Worm (Caenorhabditis elegans): ENCODE data around the gene F44E2.8.
A peak's percentile ranks its signal among the peaks of the same experiment; 100 is the strongest.

Gene F44E2.8

ce11 chrIII:8839813-8840212, 9.9 kb downstream of the F44E2.8 start:
- TF ChIP-seq unc-62 (GFP tag; optimal IDR thresholded peaks at IDR 0.05 in 1 of 2) (peak in 1 of 2 experiments; percentile 83), unc-62 (tag; optimal IDR thresholded peaks at IDR 0.05) (no peak), daf-19 (GFP tag; conservative IDR thresholded peaks at IDR 0.05) (no peak)

DNA sequence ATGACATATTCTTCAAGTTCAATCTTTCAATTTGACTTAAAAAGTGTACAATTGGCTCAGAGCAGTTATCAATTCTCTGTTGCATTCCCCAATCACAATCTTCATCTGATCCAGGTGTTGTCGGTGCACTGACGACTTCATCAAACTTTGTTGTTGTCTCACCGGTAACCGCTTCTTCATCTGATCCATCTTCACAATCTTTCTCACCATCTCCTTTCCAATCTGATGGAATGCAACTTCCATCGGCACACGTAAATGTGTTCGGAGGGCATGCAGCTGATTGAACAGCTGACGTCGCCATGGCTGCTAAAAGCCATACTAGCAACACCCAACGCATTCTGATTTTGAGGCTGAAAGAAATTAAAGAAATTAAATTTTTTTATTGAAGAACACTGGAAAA, 11.6 kb downstream of the F44E2.8 start, which contains the start of gene F44E2.4:
Gene F44E2.4 (minus strand): TSS at position 350 of the 400 bp plus-strand sequence.
- TF ChIP-seq hif-1 (tag; optimal IDR thresholded peaks at IDR 0.05) = no peak
- TF ChIP-seq ceh-44 (GFP tag; IDR thresholded peaks at IDR 0.05) = no peak
- no peak for TF ChIP-seq dve-1 (tag; optimal IDR thresholded peaks at IDR 0.05; ENCODE audit: insufficient read depth)
- TF ChIP-seq zfp-2 (tag; optimal IDR thresholded peaks at IDR 0.05) = no peak
- no peak for TF ChIP-seq ctbp-1 (GFP tag; IDR thresholded peaks at IDR 0.05)
- TF ChIP-seq F10B5.3 (tag; optimal IDR thresholded peaks at IDR 0.05) = no peak
- TF ChIP-seq nhr-48 (tag; optimal IDR thresholded peaks at IDR 0.05) = no peak
- TF ChIP-seq nhr-111 (GFP tag; optimal IDR thresholded peaks at IDR 0.05) = no peak
- TF ChIP-seq mep-1 (tag; optimal IDR thresholded peaks at IDR 0.05) = no peak
- no peak for TF ChIP-seq aly-2 (tag; optimal IDR thresholded peaks at IDR 0.05)
- TF ChIP-seq F26F4.8 (GFP tag; conservative IDR thresholded peaks at IDR 0.05) = no peak
- no peak for TF ChIP-seq madf-9 (GFP tag; conservative IDR thresholded peaks at IDR 0.05)
- TF ChIP-seq zag-1 (tag; optimal IDR thresholded peaks at IDR 0.05) = no peak
- TF ChIP-seq nhr-42 (GFP tag; IDR thresholded peaks at IDR 0.05) = no peak
- no peak for TF ChIP-seq spr-1 (tag; optimal IDR thresholded peaks at IDR 0.05)
- no peak for TF ChIP-seq nhr-25 (tag; optimal IDR thresholded peaks at IDR 0.05; ENCODE audit: borderline replicate concordance, insufficient read depth)

- TF ChIP-seq snpc-1.2 (GFP tag; IDR thresholded peaks at IDR 0.05) (no peak), lin-1 (GFP tag; IDR thresholded peaks at IDR 0.05) (no peak), lsy-2 (tag; optimal IDR thresholded peaks at IDR 0.05) (peak in 1 of 2 experiments; percentile 18)
Observed at ce11 chrIII:8831059-8831750, 18.5 kb downstream of the F44E2.8 start, which contains the start of gene F44E2.10. TSS of gene F44E2.10 (minus strand) at chrIII:8831109.

- TF ChIP-seq dpl-1 (GFP tag; optimal IDR thresholded peaks at IDR 0.05) = peak; percentile 13
- no peak for TF ChIP-seq nhr-48 (tag; optimal IDR thresholded peaks at IDR 0.05)
- TF ChIP-seq hif-1 (tag; optimal IDR thresholded peaks at IDR 0.05) = peak in 1 of 2 experiments; percentile 8
- TF ChIP-seq ztf-11 (tag; optimal IDR thresholded peaks at IDR 0.05) = no peak
- TF ChIP-seq F26F4.8 (GFP tag; conservative IDR thresholded peaks at IDR 0.05) = no peak
- TF ChIP-seq nhr-237 (tag; optimal IDR thresholded peaks at IDR 0.05) = no peak
- TF ChIP-seq mes-2 (tag; optimal IDR thresholded peaks at IDR 0.05; ENCODE audit: poor library complexity, severe bottlenecking) = peak; percentile 82
- peak in 1 of 2 experiments; percentile 44 for TF ChIP-seq lsy-2 (tag; optimal IDR thresholded peaks at IDR 0.05)
- no peak for TF ChIP-seq nhr-25 (tag; optimal IDR thresholded peaks at IDR 0.05; ENCODE audit: borderline replicate concordance, insufficient read depth)
- no peak for TF ChIP-seq hmg-1.1 (GFP tag; IDR thresholded peaks at IDR 0.05)
- TF ChIP-seq fos-1 (tag; optimal IDR thresholded peaks at IDR 0.05) = no peak
- TF ChIP-seq Y5F2A.4 (GFP tag; optimal IDR thresholded peaks at IDR 0.05) = no peak
- no peak for TF ChIP-seq lin-15B (tag; optimal IDR thresholded peaks at IDR 0.05)
Observed at ce11 chrIII:8829245-8829644, 20.4 kb downstream of the F44E2.8 start, which contains the start of gene F44E2.3. TSS of gene F44E2.3 (minus strand) at chrIII:8829305.

DNA sequence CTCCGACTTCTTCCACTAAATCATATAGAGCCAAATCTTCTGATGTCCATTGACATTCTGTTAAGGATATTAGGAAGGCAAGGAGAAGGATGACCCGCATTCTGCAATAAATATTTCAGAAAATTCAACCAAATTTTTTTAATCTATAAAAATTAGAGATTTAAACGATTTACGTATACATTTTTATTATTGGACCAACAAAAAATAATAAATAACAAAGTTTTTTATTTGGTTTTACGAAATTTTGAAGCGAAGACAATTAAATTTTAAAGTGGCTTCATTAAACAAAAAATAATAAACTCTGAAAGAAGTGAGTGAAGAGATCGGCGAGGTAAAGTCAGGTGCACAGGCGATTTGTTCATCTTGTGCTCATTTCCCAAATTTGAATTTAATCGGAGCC, 22.5 kb downstream of the F44E2.8 start, which contains the start of gene F54F2.9:
Gene F54F2.9 (minus strand): TSS at position 101 of the 400 bp plus-strand sequence.
- TF ChIP-seq mdl-1 (tag; optimal IDR thresholded peaks at IDR 0.05) (no peak), rbr-2 (tag; optimal IDR thresholded peaks at IDR 0.05) (no peak), ZK337.2 (GFP tag; IDR thresholded peaks at IDR 0.05) (no peak), nhr-10 (tag; optimal IDR thresholded peaks at IDR 0.05) (no peak), mdt-29 (GFP tag; IDR thresholded peaks at IDR 0.05) (no peak), attf-4 (tag; optimal IDR thresholded peaks at IDR 0.05) (no peak), D1046.2 (GFP tag; IDR thresholded peaks at IDR 0.05) (no peak), vab-7 (GFP tag; IDR thresholded peaks at IDR 0.05) (no peak), tag-97 (GFP tag; IDR thresholded peaks at IDR 0.05) (no peak), zip-11 (GFP tag; IDR thresholded peaks at IDR 0.05) (no peak)
